Worm (Caenorhabditis elegans) whole organism, early embryonic: ENCODE data around the gene lon-1.
A peak's percentile ranks its signal among the peaks of the same experiment; 100 is the strongest.

Experiments
- B0310.2 ChIP-seq: sonication (generic microtip); optimal IDR thresholded peaks from 2 replicates; lab custom pipeline; 2016; ENCODE audit warnings: mild to moderate bottlenecking, missing genetic modification characterization, missing compliant biosample characterization
- F13C5.2 ChIP-seq: sonication (generic microtip); optimal IDR thresholded peaks from 2 replicates; lab custom pipeline; 2017; ENCODE audit warnings: mild to moderate bottlenecking, missing genetic modification characterization, inconsistent platforms, missing compliant biosample characterization
- aly-1 ChIP-seq: sonication (generic microtip); optimal IDR thresholded peaks from 2 replicates; lab custom pipeline; 2016; ENCODE audit warnings: missing genetic modification characterization, missing compliant biosample characterization
- ama-1 ChIP-seq: fragments of 150-350 bp; optimal IDR thresholded peaks from 2 replicates; lab custom pipeline; 2014
- ceh-13 ChIP-seq: fragments of 200-800 bp; sonication (Bioruptor generic); optimal IDR thresholded peaks from 2 replicates; lab custom pipeline; 2018; ENCODE audit warnings: mild to moderate bottlenecking, missing genetic modification characterization, missing compliant biosample characterization
- ceh-36 ChIP-seq: sonication (generic microtip); optimal IDR thresholded peaks from 2 replicates; lab custom pipeline; 2016; ENCODE audit warnings: missing genetic modification characterization, inconsistent platforms, missing compliant biosample characterization
- ets-7 ChIP-seq: sonication (generic microtip); optimal IDR thresholded peaks from 2 replicates; lab custom pipeline; 2016; ENCODE audit warnings: missing genotype, missing genetic modification characterization, missing compliant biosample characterization
- flt-1 ChIP-seq: fragments of 200-800 bp; sonication (Bioruptor generic); IDR thresholded peaks from 2 replicates; pipeline ENCODE4 v1.3.6; 2022; ENCODE audit warnings: missing genetic modification characterization, missing compliant biosample characterization
- hmbx-1 ChIP-seq: sonication (generic microtip); optimal IDR thresholded peaks from 2 replicates; lab custom pipeline; 2016; ENCODE audit warnings: mild to moderate bottlenecking, missing genetic modification characterization, missing compliant biosample characterization
- hmg-4 ChIP-seq: fragments of 200-800 bp; sonication (Bioruptor generic); optimal IDR thresholded peaks from 2 replicates; lab custom pipeline; 2018; ENCODE audit warnings: mild to moderate bottlenecking, missing genetic modification characterization, missing compliant biosample characterization
- hnd-1 ChIP-seq: sonication (generic microtip); optimal IDR thresholded peaks from 2 replicates; lab custom pipeline; 2016; ENCODE audit warnings: missing genetic modification characterization, missing compliant biosample characterization
- pes-1 ChIP-seq: fragments of 200-800 bp; sonication (Bioruptor generic); IDR thresholded peaks from 2 replicates; pipeline ENCODE4 v1.3.6; 2022; ENCODE audit warnings: missing genetic modification reagents, missing genetic modification characterization, missing compliant biosample characterization
- scrt-1 ChIP-seq: fragments of 200-800 bp; sonication (Bioruptor generic); IDR thresholded peaks from 2 replicates; pipeline ENCODE4 v1.3.6; 2022; ENCODE audit warnings: missing genetic modification characterization, missing compliant biosample characterization
- sea-1 ChIP-seq: fragments of 200-800 bp; sonication (Bioruptor generic); conservative IDR thresholded peaks from 2 replicates; pipeline ENCODE4 v1.3.6; 2022; ENCODE audit warnings: missing genetic modification characterization, missing compliant biosample characterization
- tbx-11 ChIP-seq: fragments of 200-800 bp; sonication (Bioruptor generic); IDR thresholded peaks from 2 replicates; pipeline ENCODE4 v1.3.6; 2022; ENCODE audit warnings: missing genetic modification characterization, missing compliant biosample characterization
- tbx-37 ChIP-seq: fragments of 200-800 bp; sonication (Bioruptor generic); conservative IDR thresholded peaks from 2 replicates; pipeline ENCODE4 v1.3.6; 2022; ENCODE audit warnings: missing genetic modification reagents, missing genetic modification characterization, missing compliant biosample characterization
- tra-4 ChIP-seq: sonication (generic microtip); optimal IDR thresholded peaks from 2 replicates; lab custom pipeline; 2017; ENCODE audit warnings: missing genetic modification characterization, missing compliant biosample characterization

Gene lon-1

DNA sequence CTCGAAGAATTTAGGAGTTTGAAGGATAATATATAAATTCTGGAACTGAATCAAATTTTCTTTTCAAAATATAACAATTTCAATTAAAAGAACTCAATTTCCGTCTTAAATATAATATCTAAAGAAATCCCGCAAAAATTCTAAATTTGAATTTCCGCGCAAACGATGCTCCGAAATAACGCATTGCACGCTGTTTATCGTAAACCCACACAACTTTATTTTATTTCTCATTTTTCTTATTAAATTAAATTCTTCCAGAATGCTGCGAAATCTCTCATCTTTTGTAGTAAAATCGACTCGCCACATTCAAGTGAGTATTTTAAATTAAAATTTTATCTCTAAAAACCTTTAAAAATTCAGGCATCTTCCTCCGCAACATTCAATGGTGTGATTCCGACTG, 24.7 kb downstream of the lon-1 start, which contains the start of gene R02F2.9:
Gene R02F2.9, plus strand, starts transcription at position 218 of the 400 bp plus-strand sequence.
- TF ChIP-seq F13C5.2 (tag; lab: Kevin White, UChicago) (peak; percentile 36), B0310.2 (tag; lab: Kevin White, UChicago) (no peak)

DNA sequence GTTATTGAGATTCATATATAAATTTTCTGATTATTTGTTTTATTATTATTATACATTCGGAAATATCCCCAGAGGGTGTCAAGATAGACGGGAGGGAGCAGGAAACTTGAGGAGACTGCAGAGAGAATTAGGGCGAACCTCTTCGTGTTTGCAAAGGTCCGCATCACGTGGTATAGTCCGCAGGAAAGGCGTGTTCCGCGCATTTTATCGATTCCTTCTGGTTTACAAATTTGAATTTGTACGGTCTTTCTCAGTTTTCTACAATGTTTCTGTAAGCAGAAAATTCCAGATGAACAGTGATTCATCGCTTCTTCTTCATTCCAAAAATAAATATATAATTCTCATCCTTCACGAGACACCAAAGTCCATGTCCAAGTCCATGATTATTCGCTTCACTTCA, 25.7 kb downstream of the lon-1 start:
- TF ChIP-seq ceh-13 (GFP tag; lab: Kevin White, UChicago) (no peak), ama-1 (no peak), ets-7 (tag; lab: Kevin White, UChicago) (no peak), aly-1 (tag; lab: Kevin White, UChicago) (no peak), sea-1 (GFP tag; lab: Robert Waterston, UW) (no peak), B0310.2 (tag; lab: Kevin White, UChicago) (no peak), scrt-1 (GFP tag; lab: Robert Waterston, UW) (no peak), F13C5.2 (tag; lab: Kevin White, UChicago) (no peak), hmg-4 (GFP tag; lab: Kevin White, UChicago) (no peak), tbx-11 (GFP tag; lab: Robert Waterston, UW) (no peak), pes-1 (GFP tag; lab: Robert Waterston, UW) (no peak), tra-4 (tag; lab: Kevin White, UChicago) (no peak), hmbx-1 (tag; lab: Kevin White, UChicago) (no peak), ceh-36 (tag; lab: Kevin White, UChicago) (no peak), tbx-37 (GFP tag; lab: Robert Waterston, UW) (no peak), flt-1 (GFP tag; lab: Robert Waterston, UW) (no peak), hnd-1 (tag; lab: Kevin White, UChicago) (no peak)

DNA sequence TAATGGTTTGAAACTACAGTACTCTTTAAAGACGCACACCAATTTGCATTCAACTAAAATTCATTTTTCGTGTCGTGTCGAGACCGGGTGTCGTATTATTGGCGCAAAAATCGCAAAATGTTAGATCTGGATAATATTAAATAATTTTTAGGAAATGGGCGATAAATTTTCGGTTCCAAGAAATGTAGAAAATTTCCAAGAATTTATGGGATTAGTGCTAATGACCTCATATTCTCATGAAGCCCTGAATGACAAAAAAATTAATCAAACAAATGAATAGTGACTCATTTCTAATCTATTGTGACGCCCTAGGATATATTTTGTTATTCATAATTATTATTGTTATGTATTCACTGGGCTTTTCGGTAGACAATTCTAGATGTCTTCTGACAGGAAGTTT, 26.5 kb downstream of the lon-1 start:
- TF ChIP-seq tbx-11 (GFP tag; lab: Robert Waterston, UW) (no peak), pes-1 (GFP tag; lab: Robert Waterston, UW) (no peak), sea-1 (GFP tag; lab: Robert Waterston, UW) (no peak), ets-7 (tag; lab: Kevin White, UChicago) (no peak), F13C5.2 (tag; lab: Kevin White, UChicago) (no peak), ama-1 (no peak)

DNA sequence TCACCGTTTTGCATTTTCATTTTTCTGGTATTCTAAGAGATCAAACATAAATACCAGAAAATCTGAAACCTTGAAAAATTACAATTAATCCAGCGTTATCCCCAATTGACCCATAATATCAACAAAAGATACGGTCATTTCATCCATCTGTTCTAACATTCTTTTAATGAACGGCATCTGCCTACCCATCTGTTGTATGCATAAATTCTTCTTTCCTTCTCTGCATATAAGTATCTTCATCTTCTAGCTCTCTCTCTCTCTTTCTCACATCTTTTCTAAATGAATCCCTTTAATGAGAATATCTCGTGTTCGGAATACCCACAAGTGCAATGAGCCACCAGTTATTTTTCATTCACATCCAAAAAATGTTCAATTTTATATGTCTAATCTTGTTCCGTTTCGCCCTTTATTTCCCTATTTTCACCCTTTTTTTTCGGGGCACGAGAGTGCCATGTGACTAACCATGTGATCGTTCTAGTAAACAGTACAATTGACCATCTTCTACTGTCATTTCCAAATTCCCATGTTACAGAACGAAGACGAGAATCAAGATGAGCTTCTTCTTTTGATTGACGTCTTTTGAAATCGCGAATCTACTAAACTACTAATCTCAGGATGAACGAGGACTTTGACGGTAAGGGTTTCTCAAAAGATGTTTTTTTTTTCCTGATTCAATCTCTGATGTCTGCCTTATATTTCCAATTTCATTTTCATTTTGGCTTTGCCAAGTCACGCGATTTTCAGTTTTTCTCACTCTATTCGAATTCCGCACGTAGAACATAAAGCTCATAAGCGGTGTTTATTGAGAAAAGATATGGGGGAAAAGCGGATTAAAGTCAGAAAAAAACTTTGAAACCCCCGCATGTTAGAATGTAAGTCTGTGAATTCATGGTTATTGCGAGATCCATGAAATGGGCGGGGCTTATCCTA, 27.3 kb downstream of the lon-1 start, which contains the start of gene R02F2.1:
Gene R02F2.1, plus strand, starts transcription at position 528 of the 930 bp plus-strand sequence.
- TF ChIP-seq B0310.2 (tag; lab: Kevin White, UChicago) (no peak), scrt-1 (GFP tag; lab: Robert Waterston, UW) (no peak), ceh-13 (GFP tag; lab: Kevin White, UChicago) (no peak), hmg-4 (GFP tag; lab: Kevin White, UChicago) (no peak), sea-1 (GFP tag; lab: Robert Waterston, UW) (no peak), ets-7 (tag; lab: Kevin White, UChicago) (no peak), ceh-36 (tag; lab: Kevin White, UChicago) (no peak), hmbx-1 (tag; lab: Kevin White, UChicago) (no peak), aly-1 (tag; lab: Kevin White, UChicago) (no peak), pes-1 (GFP tag; lab: Robert Waterston, UW) (no peak), tbx-11 (GFP tag; lab: Robert Waterston, UW) (no peak), hnd-1 (tag; lab: Kevin White, UChicago) (no peak), F13C5.2 (tag; lab: Kevin White, UChicago) (no peak), flt-1 (GFP tag; lab: Robert Waterston, UW) (no peak), tbx-37 (GFP tag; lab: Robert Waterston, UW) (no peak), tra-4 (tag; lab: Kevin White, UChicago) (no peak), ama-1 (no peak)

DNA sequence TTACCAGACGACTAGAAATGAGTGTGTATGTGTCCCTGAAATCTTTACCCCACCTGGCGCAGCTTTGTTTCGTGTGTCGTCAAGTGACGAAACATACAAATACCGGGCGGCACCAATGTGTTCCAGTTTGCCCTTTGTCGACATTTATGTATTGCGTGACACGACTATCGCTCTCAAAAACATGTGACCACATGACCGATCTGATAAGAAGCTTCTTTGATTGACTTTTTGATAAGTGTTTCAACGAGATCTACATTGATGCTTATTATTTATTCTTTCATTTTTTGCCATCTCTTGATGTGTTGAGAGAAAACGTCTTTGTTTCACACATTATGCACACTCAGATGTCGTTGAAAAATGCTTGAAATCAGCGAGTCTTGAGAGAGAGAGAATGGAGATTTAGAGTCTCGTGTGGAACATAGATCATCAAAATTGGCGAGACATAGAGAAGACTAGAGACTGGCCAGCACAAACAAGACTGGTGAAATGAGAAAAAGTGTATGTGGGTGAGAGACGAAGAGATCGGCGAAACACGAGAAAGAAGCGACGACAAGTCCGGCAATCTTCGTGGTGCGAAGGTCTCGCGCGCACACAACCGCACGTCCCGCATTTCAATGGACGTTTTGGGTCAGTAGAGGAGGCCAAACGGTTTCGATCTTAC, 28.8 kb downstream of the lon-1 start:
- TF ChIP-seq pes-1 (GFP tag; lab: Robert Waterston, UW) = no peak
- TF ChIP-seq sea-1 (GFP tag; lab: Robert Waterston, UW) = no peak
- no peak for TF ChIP-seq ets-7 (tag; lab: Kevin White, UChicago)

DNA sequence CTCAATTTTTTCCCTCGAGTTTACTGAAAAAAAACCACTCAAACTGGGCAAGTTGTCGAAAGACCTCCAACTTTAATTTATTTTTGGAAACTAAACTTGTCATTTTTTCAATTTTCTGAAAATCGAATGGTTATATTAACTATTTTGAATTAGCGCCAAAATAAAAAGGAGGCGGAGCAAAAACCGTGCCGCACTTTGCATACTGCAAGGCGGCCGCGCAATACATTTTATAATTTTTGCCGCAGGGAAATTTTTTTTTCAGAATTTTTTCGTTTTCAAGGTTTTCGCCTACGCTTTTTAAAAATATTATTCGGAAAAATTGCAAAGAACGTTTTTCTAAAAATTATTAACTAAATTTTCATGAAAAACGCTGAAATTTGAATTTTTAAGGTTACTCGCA, 29.4 kb downstream of the lon-1 start:
- TF ChIP-seq hnd-1 (tag; lab: Kevin White, UChicago) (no peak), hmbx-1 (tag; lab: Kevin White, UChicago) (no peak), F13C5.2 (tag; lab: Kevin White, UChicago) (no peak), sea-1 (GFP tag; lab: Robert Waterston, UW) (no peak), flt-1 (GFP tag; lab: Robert Waterston, UW) (no peak), pes-1 (GFP tag; lab: Robert Waterston, UW) (no peak), aly-1 (tag; lab: Kevin White, UChicago) (no peak), tbx-37 (GFP tag; lab: Robert Waterston, UW) (no peak)

DNA sequence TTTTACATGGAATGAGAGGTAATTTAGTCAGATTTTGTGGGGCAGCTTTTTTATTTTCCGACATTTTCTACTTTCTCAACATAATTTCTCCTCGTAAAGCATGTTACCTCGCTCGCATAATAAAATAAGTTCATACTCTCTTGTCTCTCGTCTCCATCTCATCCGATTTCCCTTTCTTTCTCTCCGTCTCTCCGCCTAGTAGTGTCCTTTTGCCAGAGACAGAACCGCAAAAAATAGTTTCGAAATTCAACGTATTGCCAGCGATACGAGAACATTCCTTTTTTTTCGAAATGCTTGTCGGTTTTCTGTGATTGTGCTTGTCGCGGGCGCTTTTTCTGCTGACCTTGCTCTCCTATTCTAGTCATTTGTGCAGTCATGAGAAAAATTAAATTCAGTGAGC, 29.9 kb downstream of the lon-1 start:
- no peak for TF ChIP-seq pes-1 (GFP tag; lab: Robert Waterston, UW)
- no peak for TF ChIP-seq F13C5.2 (tag; lab: Kevin White, UChicago)
- no peak for TF ChIP-seq aly-1 (tag; lab: Kevin White, UChicago)
